Worm (Caenorhabditis elegans): ENCODE measurements around the gene R08E3.3.

The R08E3.3 gene

DNA sequence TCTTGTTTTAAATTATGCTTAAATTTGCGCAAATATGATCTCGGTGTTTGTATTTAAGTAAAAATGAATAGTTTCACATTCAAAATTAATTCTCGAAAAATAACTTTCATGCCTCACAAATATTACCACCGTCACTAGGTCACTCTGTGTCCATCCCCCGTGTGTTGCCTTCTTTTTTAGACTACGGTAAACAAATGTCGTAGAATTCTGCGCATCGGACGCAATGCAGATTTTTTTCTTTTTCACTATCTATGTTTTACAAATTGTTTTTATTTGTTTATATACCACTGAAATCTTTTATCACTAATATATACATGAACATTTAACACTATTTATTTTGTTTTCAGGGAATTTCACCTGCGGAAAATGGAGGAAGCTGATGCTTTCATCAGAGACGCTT, at the start of gene R08E3.3 (continued):
- TF ChIP-seq tra-1 (GFP tag; IDR thresholded peaks at IDR 0.05) (no peak), daf-19 (GFP tag; conservative IDR thresholded peaks at IDR 0.05) (no peak), ceh-44 (GFP tag; IDR thresholded peaks at IDR 0.05) (no peak), dpl-1 (GFP tag; optimal IDR thresholded peaks at IDR 0.05) (no peak), hlh-30 (tag; optimal IDR thresholded peaks at IDR 0.05; ENCODE audit: insufficient read depth) (peak; percentile 33), nhr-77 (tag; optimal IDR thresholded peaks at IDR 0.05) (no peak), T26A8.4 (GFP tag; IDR thresholded peaks at IDR 0.05) (no peak), fkh-10 (GFP tag; optimal IDR thresholded peaks at IDR 0.05) (no peak), F37D6.2 (tag; optimal IDR thresholded peaks at IDR 0.05) (no peak), zip-2 (tag; optimal IDR thresholded peaks at IDR 0.05) (no peak), ctbp-1 (GFP tag; IDR thresholded peaks at IDR 0.05) (no peak), ces-1 (GFP tag; optimal IDR thresholded peaks at IDR 0.05) (no peak), snpc-1.2 (GFP tag; IDR thresholded peaks at IDR 0.05) (no peak), daf-12 (tag; optimal IDR thresholded peaks at IDR 0.05) (no peak)

DNA sequence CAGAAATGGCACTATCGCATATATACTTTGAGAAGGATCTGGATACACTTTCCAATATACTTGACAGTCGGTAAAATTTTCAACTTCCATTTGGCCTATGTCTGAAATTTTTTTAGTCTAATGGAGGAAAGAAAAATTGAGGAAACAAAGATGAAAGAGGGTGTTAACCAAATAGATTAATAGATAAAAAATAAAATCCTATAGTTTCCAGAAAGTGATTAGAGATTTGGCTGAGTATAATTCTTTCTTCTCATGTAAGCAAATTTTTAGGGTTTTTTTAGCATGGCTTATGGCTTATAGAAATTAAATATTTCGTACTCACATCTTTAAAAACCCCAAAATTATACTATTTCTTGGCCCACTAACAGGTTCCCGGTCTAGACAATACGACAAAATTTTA, 48.5 kb upstream of the R08E3.3 start, which contains the start of gene npr-1:
Gene npr-1 (minus strand): TSS at position 101 of the 400 bp plus-strand sequence.
- TF ChIP-seq daf-19 (GFP tag; conservative IDR thresholded peaks at IDR 0.05) (no peak), ZK546.5 (tag; optimal IDR thresholded peaks at IDR 0.05) (no peak), ceh-44 (GFP tag; IDR thresholded peaks at IDR 0.05) (no peak), mdl-1 (tag; optimal IDR thresholded peaks at IDR 0.05) (no peak), egl-43 (GFP tag; IDR thresholded peaks at IDR 0.05) (no peak)

DNA sequence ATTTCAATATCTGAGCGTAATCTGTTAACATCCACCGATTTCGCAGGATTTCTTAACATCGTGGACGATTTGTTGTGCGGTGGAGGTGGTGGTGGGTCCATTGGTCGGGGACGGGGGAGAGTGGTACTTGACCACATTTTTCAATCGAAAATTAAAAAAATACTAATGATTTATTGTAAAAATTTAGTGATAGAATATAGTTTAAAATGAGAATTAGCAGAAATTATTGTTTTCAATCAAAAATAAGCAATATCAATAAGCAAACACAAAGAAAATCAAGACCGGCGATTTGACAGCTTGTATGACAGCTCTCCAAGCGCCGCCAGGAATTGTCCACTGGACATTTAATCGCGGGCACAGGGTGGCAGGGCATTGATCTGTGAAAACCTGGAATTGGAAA, 36.2 kb upstream of the R08E3.3 start, which contains the start of gene hum-10:
Gene hum-10 (minus strand): TSS at position 101 of the 400 bp plus-strand sequence.
- TF ChIP-seq mxl-2 (GFP tag; conservative IDR thresholded peaks at IDR 0.05) (no peak), F26F4.8 (GFP tag; conservative IDR thresholded peaks at IDR 0.05) (no peak), hlh-11 (tag; optimal IDR thresholded peaks at IDR 0.05) (no peak), dmd-8 (GFP tag; IDR thresholded peaks at IDR 0.05) (no peak), sdz-12 (GFP tag; optimal IDR thresholded peaks at IDR 0.05) (no peak), lsy-2 (tag; optimal IDR thresholded peaks at IDR 0.05) (no peak), mes-2 (tag; optimal IDR thresholded peaks at IDR 0.05; ENCODE audit: poor library complexity, severe bottlenecking) (no peak), attf-4 (tag; optimal IDR thresholded peaks at IDR 0.05) (no peak)

DNA sequence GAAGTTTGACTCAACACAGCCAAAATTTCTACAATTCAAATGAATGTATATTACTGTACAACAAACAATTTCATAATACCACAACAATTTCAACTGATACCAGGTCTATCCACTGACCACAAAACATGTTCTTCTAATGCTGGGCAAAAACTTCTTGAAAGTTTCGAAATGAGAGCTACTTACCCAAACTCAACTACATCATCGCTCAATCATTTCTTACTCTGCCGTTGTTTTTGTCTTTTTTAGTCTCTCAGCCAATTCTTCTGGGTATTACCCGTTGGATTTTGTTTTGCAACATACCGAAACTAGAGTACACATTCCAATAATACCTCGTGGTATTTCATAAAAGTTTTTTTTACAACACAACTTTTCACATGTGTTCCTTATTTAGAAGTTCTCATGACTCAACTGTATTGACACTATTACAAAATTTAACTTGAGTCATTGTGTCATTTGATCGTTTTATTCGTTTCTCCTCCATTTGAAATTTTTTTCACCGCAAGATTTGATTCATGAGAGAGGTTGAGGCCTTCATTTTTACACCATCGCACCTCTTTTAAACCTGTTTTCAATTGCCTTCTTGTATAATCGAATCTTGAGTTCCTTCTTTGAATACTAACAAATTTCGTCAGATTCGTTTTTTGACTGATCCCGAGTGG, 35.1 kb upstream of the R08E3.3 start, which contains the start of gene F43C9.2:
Gene F43C9.2 (plus strand): TSS at position 497 of the 659 bp plus-strand sequence.
- TF ChIP-seq dve-1 (tag; optimal IDR thresholded peaks at IDR 0.05; ENCODE audit: insufficient read depth) (no peak), aha-1 (tag) (peak; percentile 92), unc-62 (GFP tag; optimal IDR thresholded peaks at IDR 0.05 in 1 of 2) (peak in 1 of 2 experiments; percentile 56), unc-62 (tag; optimal IDR thresholded peaks at IDR 0.05) (no peak), hlh-30 (tag; optimal IDR thresholded peaks at IDR 0.05; ENCODE audit: insufficient read depth) (peak; percentile 17)

DNA sequence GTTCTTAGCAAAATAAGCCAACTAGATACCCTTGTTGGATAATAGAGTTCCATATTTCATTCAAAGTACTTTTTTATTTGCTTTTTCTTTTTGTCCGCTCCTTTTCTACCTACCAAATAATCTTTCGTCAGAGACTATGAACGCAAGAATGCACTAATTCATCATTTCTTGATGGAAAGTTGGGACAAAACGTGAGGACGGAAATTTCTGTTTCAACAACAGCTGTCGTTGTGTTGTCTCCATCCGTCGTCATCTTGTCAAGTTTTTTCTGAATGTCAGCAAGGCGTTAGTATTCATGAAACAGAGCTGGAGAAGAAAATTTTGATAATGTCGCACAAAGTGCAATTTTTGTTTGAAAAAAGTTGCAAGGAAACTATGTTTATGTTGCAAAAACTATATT, 33.6 kb upstream of the R08E3.3 start:
- TF ChIP-seq ztf-7 (tag; optimal IDR thresholded peaks at IDR 0.05) (no peak), saeg-2 (GFP tag; IDR thresholded peaks at IDR 0.05) (no peak), nhr-11 (tag; optimal IDR thresholded peaks at IDR 0.05) (peak; percentile 18), nhr-41 (GFP tag; IDR thresholded peaks at IDR 0.05) (no peak), daf-16 (GFP tag; optimal IDR thresholded peaks at IDR 0.05) (peak in 1 of 2 experiments; percentile 53), daf-16 (tag; optimal IDR thresholded peaks at IDR 0.05) (no peak), R02D3.7 (tag; optimal IDR thresholded peaks at IDR 0.05) (no peak), cey-2 (tag; optimal IDR thresholded peaks at IDR 0.05; ENCODE audit: borderline replicate concordance, insufficient read depth) (no peak), sdz-12 (GFP tag; optimal IDR thresholded peaks at IDR 0.05) (no peak), snpc-4 (tag; optimal IDR thresholded peaks at IDR 0.05) (no peak), ceh-44 (GFP tag; IDR thresholded peaks at IDR 0.05) (no peak), attf-4 (tag; optimal IDR thresholded peaks at IDR 0.05) (no peak), unc-62 (GFP tag; optimal IDR thresholded peaks at IDR 0.05 in 1 of 2) (peak in 1 of 2 experiments; percentile 97), unc-62 (tag; optimal IDR thresholded peaks at IDR 0.05) (no peak), rbr-2 (tag; optimal IDR thresholded peaks at IDR 0.05) (no peak), unc-130 (GFP tag; optimal IDR thresholded peaks at IDR 0.05) (no peak), lin-13 (GFP tag; optimal IDR thresholded peaks at IDR 0.05) (no peak), F10B5.3 (tag; optimal IDR thresholded peaks at IDR 0.05) (no peak)

Data from whole organism, L4 larva.